Worm (Caenorhabditis elegans): Measurements from ENCODE around the gene W06A11.1.

DNA sequence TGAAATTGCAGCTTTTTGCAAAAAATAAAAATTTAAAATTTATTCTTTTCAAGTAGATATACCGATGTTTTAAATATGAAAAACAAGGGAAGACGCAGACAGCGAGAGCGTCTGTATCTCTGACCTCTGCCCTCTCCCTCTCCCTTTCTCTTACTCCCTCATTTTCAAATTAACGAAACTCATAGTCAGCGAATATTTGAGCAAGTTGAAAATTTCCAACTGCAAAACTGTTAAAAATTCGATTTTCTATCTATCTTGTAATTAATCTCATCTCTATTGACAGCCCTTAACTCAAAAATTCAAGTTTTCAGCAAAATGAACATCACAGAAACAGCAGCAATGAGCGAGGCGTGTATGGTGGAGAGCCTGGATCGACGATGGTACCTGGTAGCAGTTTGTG is 15.4 kb downstream of the W06A11.1 start, which contains the start of gene R11F4.2:
- no peak for TF ChIP-seq tbx-11 (GFP tag; IDR thresholded peaks at IDR 0.05)
- TF ChIP-seq tbx-37 (GFP tag; conservative IDR thresholded peaks at IDR 0.05): no peak
- TF ChIP-seq ama-1 (optimal IDR thresholded peaks at IDR 0.05): no peak
- TF ChIP-seq ceh-36 (tag; optimal IDR thresholded peaks at IDR 0.05): no peak
- no peak for TF ChIP-seq F13C5.2 (tag; optimal IDR thresholded peaks at IDR 0.05)
- no peak for TF ChIP-seq flt-1 (GFP tag; IDR thresholded peaks at IDR 0.05)
- no peak for TF ChIP-seq tra-4 (tag; optimal IDR thresholded peaks at IDR 0.05)
- TF ChIP-seq pes-1 (GFP tag; IDR thresholded peaks at IDR 0.05): no peak
- TF ChIP-seq scrt-1 (GFP tag; IDR thresholded peaks at IDR 0.05): no peak
- no peak for TF ChIP-seq B0310.2 (tag; optimal IDR thresholded peaks at IDR 0.05)
- TF ChIP-seq aly-1 (tag; optimal IDR thresholded peaks at IDR 0.05): no peak
